Fruit fly (Drosophila melanogaster) whole organism, embryonic: ENCODE results near the gene GCC88.
A peak's percentile ranks its signal among the peaks of the same experiment; 100 is the strongest.

Source experiments
- Asciz ChIP-seq: fragments of 200-800 bp; sonication (Bioruptor generic); optimal IDR thresholded peaks from 2 replicates; lab custom pipeline; 2017; ENCODE audit warnings: missing biosample characterization, mild to moderate bottlenecking, missing genetic modification characterization, missing genetic modification reagents
- BEAF-32 ChIP-seq: fragments of 200-800 bp; sonication (Bioruptor generic); optimal IDR thresholded peaks from 3 replicates; lab custom pipeline; 2017; ENCODE audit warnings: missing biosample characterization, missing genetic modification characterization, mild to moderate bottlenecking, moderate library complexity, missing genetic modification reagents
- CG10274 ChIP-seq: fragments of 200-800 bp; sonication (Bioruptor generic); optimal IDR thresholded peaks from 3 replicates; lab custom pipeline; 2017; ENCODE audit warnings: missing biosample characterization, mild to moderate bottlenecking, missing genetic modification characterization
- CG11247 ChIP-seq: fragments of 200-800 bp; sonication (Bioruptor generic); IDR thresholded peaks from 2 replicates; pipeline ENCODE4 v1.3.6; 2022; ENCODE audit warnings: missing biosample characterization, missing genetic modification characterization
- CG11696 ChIP-seq: fragments of 200-800 bp; sonication (Bioruptor generic); IDR thresholded peaks from 2 replicates; pipeline ENCODE4 v1.3.6; 2022; ENCODE audit warnings: missing biosample characterization, missing genetic modification characterization
- CG12236 ChIP-seq: fragments of 200-800 bp; sonication (Bioruptor generic); optimal IDR thresholded peaks from 2 replicates; lab custom pipeline; 2016; ENCODE audit warnings: missing biosample characterization, missing genetic modification characterization
- CG12299 ChIP-seq: fragments of 200-800 bp; sonication (Bioruptor generic); optimal IDR thresholded peaks from 2 replicates; lab custom pipeline; 2018; ENCODE audit warnings: missing biosample characterization, mild to moderate bottlenecking, missing genetic modification characterization
- CG13123 ChIP-seq: fragments of 200-800 bp; sonication (Bioruptor generic); optimal IDR thresholded peaks from 2 replicates; lab custom pipeline; 2016; ENCODE audit warnings: missing biosample characterization, missing genetic modification characterization
- CG13287 ChIP-seq: fragments of 200-800 bp; sonication (Bioruptor generic); IDR thresholded peaks from 2 replicates; pipeline ENCODE4 v1.3.6; 2022; ENCODE audit warnings: missing biosample characterization, missing genetic modification characterization; ENCODE audit not compliant: partially characterized antibody
- CG13624 ChIP-seq: fragments of 200-800 bp; sonication (Bioruptor generic); optimal IDR thresholded peaks from 2 replicates; lab custom pipeline; 2016; ENCODE audit warnings: missing biosample characterization, missing genetic modification characterization
- CG16863 ChIP-seq: fragments of 200-800 bp; sonication (Bioruptor generic); optimal IDR thresholded peaks from 3 replicates; lab custom pipeline; 2016; ENCODE audit warnings: missing biosample characterization, missing genetic modification characterization
- CG2129 ChIP-seq: fragments of 200-800 bp; sonication (Bioruptor generic); IDR thresholded peaks from 2 replicates; pipeline ENCODE4 v1.3.6; 2022; ENCODE audit warnings: missing biosample characterization, missing genetic modification characterization; ENCODE audit not compliant: partially characterized antibody
- CG30020 ChIP-seq: fragments of 200-800 bp; optimal IDR thresholded peaks from 2 replicates; lab custom pipeline; 2019; ENCODE audit warnings: missing biosample characterization, mild to moderate bottlenecking, missing genetic modification characterization, moderate library complexity
- CG31224 ChIP-seq: fragments of 200-800 bp; sonication (Bioruptor generic); IDR thresholded peaks from 2 replicates; pipeline ENCODE4 v1.3.6; 2022; ENCODE audit warnings: missing biosample characterization, missing genetic modification characterization
- CG32767 ChIP-seq: fragments of 200-800 bp; sonication (Bioruptor generic); IDR thresholded peaks from 2 replicates; pipeline ENCODE4 v1.3.6; 2022; ENCODE audit warnings: missing biosample characterization, missing genetic modification characterization
- CG42726 ChIP-seq: fragments of 200-800 bp; sonication (Bioruptor generic); IDR thresholded peaks from 2 replicates; pipeline ENCODE4 v1.3.6; 2022; ENCODE audit warnings: missing biosample characterization, missing genetic modification characterization; ENCODE audit not compliant: partially characterized antibody
- CG4282 ChIP-seq: fragments of 200-800 bp; sonication (Bioruptor generic); optimal IDR thresholded peaks from 2 replicates; lab custom pipeline; 2016; ENCODE audit warnings: missing biosample characterization, missing genetic modification characterization
- CG4360 ChIP-seq: fragments of 200-800 bp; sonication (Bioruptor generic); IDR thresholded peaks from 2 replicates; pipeline ENCODE4 v1.3.6; 2022; ENCODE audit warnings: missing biosample characterization, missing genetic modification characterization
- CG5180 ChIP-seq: fragments of 200-800 bp; sonication (Bioruptor generic); optimal IDR thresholded peaks from 3 replicates; lab custom pipeline; 2017; ENCODE audit warnings: missing biosample characterization, missing genetic modification characterization, mild to moderate bottlenecking, moderate library complexity, missing genetic modification reagents
- CG7271 ChIP-seq: fragments of 200-800 bp; sonication (Bioruptor generic); optimal IDR thresholded peaks from 2 replicates; lab custom pipeline; 2018; ENCODE audit warnings: missing biosample characterization, mild to moderate bottlenecking, missing genetic modification characterization, moderate library complexity
- CG8944 ChIP-seq: fragments of 200-800 bp; sonication (Bioruptor generic); optimal IDR thresholded peaks from 3 replicates; lab custom pipeline; 2016; ENCODE audit warnings: missing biosample characterization, missing genetic modification characterization
- CG9727 ChIP-seq: fragments of 200-800 bp; sonication (Bioruptor generic); optimal IDR thresholded peaks from 3 replicates; lab custom pipeline; 2017; ENCODE audit warnings: missing biosample characterization, mild to moderate bottlenecking, missing genetic modification characterization
- D ChIP-seq, 2 experiments: fragments of 200-800 bp in 1 of 2; fragments of >200 bp in 1 of 2; sonication (Bioruptor generic) in 1 of 2; optimal IDR thresholded peaks; 2 replicates in 1 of 2; 3 replicates in 1 of 2; lab custom pipeline; 2017; ENCODE audit warnings: mild to moderate bottlenecking in 1 of 2, missing biosample characterization in 1 of 2, missing genetic modification characterization in 1 of 2, missing genetic modification reagents in 1 of 2
- Dbx ChIP-seq: fragments of 200-800 bp; sonication (Bioruptor generic); IDR thresholded peaks from 3 replicates; pipeline ENCODE4 v1.3.6; 2022; ENCODE audit warnings: missing biosample characterization, missing genetic modification characterization
- Fer1 ChIP-seq: fragments of 200-800 bp; sonication (Bioruptor generic); optimal IDR thresholded peaks from 2 replicates; lab custom pipeline; 2017; ENCODE audit warnings: missing biosample characterization, mild to moderate bottlenecking, missing genetic modification characterization
- Kr ChIP-seq: fragments of 200-800 bp; sonication (Bioruptor generic); optimal IDR thresholded peaks from 2 replicates; lab custom pipeline; 2017; ENCODE audit warnings: missing biosample characterization, mild to moderate bottlenecking, missing genetic modification characterization
- Lim3 ChIP-seq: fragments of 200-800 bp; sonication (Bioruptor generic); IDR thresholded peaks from 2 replicates; pipeline ENCODE4 v1.3.6; 2022; ENCODE audit warnings: missing biosample characterization, missing genetic modification characterization
- MBD-R2 ChIP-seq: fragments of 200-800 bp; sonication (Bioruptor generic); IDR thresholded peaks from 2 replicates; pipeline ENCODE4 v1.3.6; 2022; ENCODE audit warnings: missing biosample characterization, missing genetic modification characterization
- MESR4 ChIP-seq: fragments of 200-800 bp; sonication (Bioruptor generic); optimal IDR thresholded peaks from 2 replicates; lab custom pipeline; 2018; ENCODE audit warnings: missing biosample characterization, mild to moderate bottlenecking, missing genetic modification characterization, moderate library complexity
- MTF-1 ChIP-seq: fragments of 200-800 bp; sonication (Bioruptor generic); optimal IDR thresholded peaks from 2 replicates; lab custom pipeline; 2018; ENCODE audit warnings: missing biosample characterization, mild to moderate bottlenecking, missing genetic modification characterization, borderline replicate concordance
- NC2β ChIP-seq: fragments of 200-800 bp; sonication (Bioruptor generic); optimal IDR thresholded peaks from 2 replicates; lab custom pipeline; 2016; ENCODE audit warnings: missing biosample characterization, missing genetic modification characterization
- amos ChIP-seq: fragments of 200-800 bp; sonication (Bioruptor generic); IDR thresholded peaks from 2 replicates; pipeline ENCODE4 v1.3.6; 2022; ENCODE audit warnings: missing biosample characterization, missing genetic modification characterization; ENCODE audit not compliant: partially characterized antibody
- chm ChIP-seq: fragments of 200-800 bp; sonication (Bioruptor generic); IDR thresholded peaks from 2 replicates; pipeline ENCODE4 v1.3.6; 2022; ENCODE audit warnings: missing biosample characterization, missing genetic modification characterization
- esg ChIP-seq: fragments of 200-800 bp; sonication (Bioruptor generic); conservative IDR thresholded peaks from 2 replicates; pipeline ENCODE4 v1.3.6; 2022; ENCODE audit warnings: missing biosample characterization, missing genetic modification characterization
- fd96Cb ChIP-seq: fragments of 200-800 bp; sonication (Bioruptor generic); optimal IDR thresholded peaks from 2 replicates; lab custom pipeline; 2018; ENCODE audit warnings: missing biosample characterization, mild to moderate bottlenecking, missing genetic modification characterization, moderate library complexity
- hbn ChIP-seq: fragments of 200-800 bp; sonication (Bioruptor generic); IDR thresholded peaks from 2 replicates; pipeline ENCODE4 v1.3.6; 2022; ENCODE audit warnings: missing biosample characterization, missing genetic modification characterization; ENCODE audit not compliant: partially characterized antibody
- insv ChIP-seq, 2 experiments: fragments of 200-800 bp; sonication (Bioruptor generic); optimal IDR thresholded peaks; 3 replicates each; lab custom pipeline; 2016 to 2018; ENCODE audit warnings: missing biosample characterization in 2 of 2, missing genetic modification characterization in 2 of 2
- jigr1 ChIP-seq: fragments of 200-800 bp; sonication (Bioruptor generic); IDR thresholded peaks from 3 replicates; pipeline ENCODE4 v1.3.6; 2022; ENCODE audit warnings: missing biosample characterization, missing genetic modification characterization
- klu ChIP-seq: fragments of 200-800 bp; sonication (Bioruptor generic); IDR thresholded peaks from 2 replicates; pipeline ENCODE4 v1.3.6; 2022; ENCODE audit warnings: missing biosample characterization, missing genetic modification characterization
- mam ChIP-seq: fragments of 200-800 bp; sonication (Bioruptor generic); optimal IDR thresholded peaks from 3 replicates; lab custom pipeline; 2016; ENCODE audit warnings: missing biosample characterization, missing genetic modification characterization
- seq ChIP-seq: fragments of 200-800 bp; sonication (Bioruptor generic); IDR thresholded peaks from 2 replicates; pipeline ENCODE4 v1.3.6; 2022; ENCODE audit warnings: missing biosample characterization, missing genetic modification characterization
- sima ChIP-seq: fragments of 200-800 bp; sonication (Bioruptor generic); optimal IDR thresholded peaks from 2 replicates; lab custom pipeline; 2016; ENCODE audit warnings: missing biosample characterization, missing genetic modification characterization
- slp2 ChIP-seq: fragments of 200-800 bp; sonication (Bioruptor generic); optimal IDR thresholded peaks from 2 replicates; lab custom pipeline; 2016; ENCODE audit warnings: missing biosample characterization, missing genetic modification characterization
- sna ChIP-seq: fragments of 200-800 bp; sonication (Bioruptor generic); IDR thresholded peaks from 2 replicates; pipeline ENCODE4 v1.3.6; 2022; ENCODE audit warnings: missing biosample characterization, missing genetic modification characterization; ENCODE audit not compliant: partially characterized antibody
- sob ChIP-seq: fragments of 200-800 bp; sonication (Bioruptor generic); IDR thresholded peaks from 2 replicates; pipeline ENCODE4 v1.3.6; 2022; ENCODE audit warnings: missing biosample characterization, missing genetic modification characterization
- stc ChIP-seq: fragments of 200-800 bp; sonication (Bioruptor generic); IDR thresholded peaks from 2 replicates; pipeline ENCODE4 v1.3.6; 2022; ENCODE audit warnings: missing biosample characterization, missing genetic modification characterization
- ttk ChIP-seq: fragments of 200-800 bp; sonication (Bioruptor generic); IDR thresholded peaks from 2 replicates; pipeline ENCODE4 v2.1.2; 2022; ENCODE audit warnings: missing biosample characterization, missing genetic modification characterization
- wdn ChIP-seq: fragments of 200-800 bp; sonication (Bioruptor generic); IDR thresholded peaks from 2 replicates; pipeline ENCODE4 v1.3.6; 2022; ENCODE audit warnings: missing biosample characterization, missing genetic modification characterization
- wor ChIP-seq: fragments of 200-800 bp; sonication (Bioruptor generic); IDR thresholded peaks from 2 replicates; pipeline ENCODE4 v1.3.6; 2022; ENCODE audit warnings: missing biosample characterization, missing genetic modification characterization

Gene GCC88

dm6 chr3R:11216156-11216630 is 14.2 kb downstream of the GCC88 start, which contains the start of the genes RpS25 and CG4820 (continued):
- no peak for TF ChIP-seq D (optimal IDR thresholded peaks at IDR 0.05; lab: Kevin White, UChicago)
- peak; percentile 86 for TF ChIP-seq D (GFP tag; optimal IDR thresholded peaks at IDR 0.05; lab: Kevin White, UChicago)
- peak; percentile 90 for TF ChIP-seq CG12299 (tag; lab: Kevin White, UChicago)
- peak; percentile 77; the same call in 1 of the 2 replicates for TF ChIP-seq seq
- peak; percentile 89 for TF ChIP-seq amos (GFP tag; lab: Robert Waterston, UW)
- peak; percentile 81 for TF ChIP-seq CG5180
- peak; percentile 91 for TF ChIP-seq sob (GFP tag; lab: Robert Waterston, UW)
- TF ChIP-seq BEAF-32, result peak; percentile 96
- no peak for TF ChIP-seq jigr1 (GFP tag; lab: Robert Waterston, UW)
- peak; percentile 97 for TF ChIP-seq CG7271 (tag; lab: Kevin White, UChicago)
- peak; percentile 80 for TF ChIP-seq CG8944 (GFP tag; lab: Kevin White, UChicago)
- TF ChIP-seq sima, result peak; percentile 73
- TF ChIP-seq fd96Cb (tag; lab: Kevin White, UChicago), result peak; percentile 73
- TF ChIP-seq CG11696 (GFP tag; lab: Robert Waterston, UW), result peak; percentile 42
- TF ChIP-seq CG13123, result peak; percentile 82
- peak; percentile 91 for TF ChIP-seq MBD-R2
- TF ChIP-seq Asciz, result peak; percentile 89
- peak; percentile 83 for TF ChIP-seq CG11247 (GFP tag; lab: Robert Waterston, UW)
- peak; percentile 96 for TF ChIP-seq MTF-1 (GFP tag; lab: Kevin White, UChicago)
- peak; percentile 96 for TF ChIP-seq Fer1 (GFP tag; lab: Kevin White, UChicago)
- peak; percentile 84 for TF ChIP-seq CG30020
- TF ChIP-seq stc (GFP tag; lab: Robert Waterston, UW), result peak; percentile 79
- peak; percentile 77 for TF ChIP-seq CG2129 (GFP tag; lab: Robert Waterston, UW)
- TF ChIP-seq slp2, result peak; percentile 90
- peak; percentile 85 for TF ChIP-seq ttk (GFP tag; lab: Robert Waterston, UW)
- TF ChIP-seq Lim3 (GFP tag; lab: Robert Waterston, UW), result peak; percentile 28; the same call in 1 of the 2 replicates
- TF ChIP-seq wdn (GFP tag; lab: Robert Waterston, UW), result peak; percentile 77
- peak; percentile 100 for TF ChIP-seq MESR4 (GFP tag; lab: Kevin White, UChicago)
- TF ChIP-seq CG31224 (GFP tag; lab: Robert Waterston, UW), result peak; percentile 77
- peak; percentile 92 for TF ChIP-seq Dbx (GFP tag; lab: Robert Waterston, UW)
- peak; percentile 91 for TF ChIP-seq CG13287 (GFP tag; lab: Robert Waterston, UW)
- TF ChIP-seq CG12236, result peak; percentile 89
- peak; percentile 72 for TF ChIP-seq Kr (GFP tag; lab: Kevin White, UChicago)
- TF ChIP-seq CG42726 (GFP tag; lab: Robert Waterston, UW), result peak; percentile 69
- TF ChIP-seq CG9727 (GFP tag; lab: Kevin White, UChicago), result peak; percentile 95
- peak; percentile 90 for TF ChIP-seq CG16863
- peak; percentile 76 for TF ChIP-seq mam
- peak; percentile 29; the same call in 1 of the 2 replicates for TF ChIP-seq esg (GFP tag; lab: Robert Waterston, UW)
- peak; percentile 88 for TF ChIP-seq CG10274 (GFP tag; lab: Kevin White, UChicago)
- TF ChIP-seq sna, result peak; percentile 89
- peak; percentile 90 for TF ChIP-seq chm (GFP tag; lab: Robert Waterston, UW)
- TF ChIP-seq wor, result 0 out of 2 replicates have a peak, but pooled peaks have one; percentile 44
- TF ChIP-seq hbn (GFP tag; lab: Robert Waterston, UW), result peak; percentile 83
- 0 out of 2 replicates have a peak, but pooled peaks have one; percentile 37 for TF ChIP-seq CG4360
- peak; percentile 59 for TF ChIP-seq klu (GFP tag; lab: Robert Waterston, UW)
- peak; percentile 66; the same call in 1 of the 2 replicates for TF ChIP-seq CG32767 (GFP tag; lab: Robert Waterston, UW)
- peak in 1 of 2 experiments; percentile 84 for TF ChIP-seq insv (GFP tag; optimal IDR thresholded peaks at IDR 0.05; lab: Kevin White, UChicago)
- TF ChIP-seq CG4282 (GFP tag; lab: Kevin White, UChicago), result peak; percentile 62
- peak; percentile 98 for TF ChIP-seq NC2β
- peak; percentile 96 for TF ChIP-seq CG13624 (GFP tag; lab: Kevin White, UChicago)
